Worm (Caenorhabditis elegans): Measurements from ENCODE around the gene emc-1.

- no peak for TF ChIP-seq isw-1 (GFP tag; IDR thresholded peaks at IDR 0.05)
- no peak for TF ChIP-seq ceh-82 (tag; optimal IDR thresholded peaks at IDR 0.05)
- no peak for TF ChIP-seq ets-5 (GFP tag; IDR thresholded peaks at IDR 0.05)
Measured at ce11 chrII:1466448-1466847, 33.7 kb downstream of the emc-1 start, which contains the start of gene Y51H7C.13.
